Fruit fly (Drosophila melanogaster) whole organism, embryonic: Measurements from ENCODE around the gene Kaz-m1.

Experiments
- Abd-B ChIP-seq: fragments of 200-800 bp; sonication (Bioruptor generic); optimal IDR thresholded peaks from 2 replicates; lab custom pipeline; 2018; ENCODE audit warnings: missing biosample characterization, mild to moderate bottlenecking, missing genetic modification characterization, moderate library complexity
- CG10209 ChIP-seq: fragments of 200-800 bp; sonication (Bioruptor generic); optimal IDR thresholded peaks from 3 replicates; lab custom pipeline; 2017; ENCODE audit warnings: missing biosample characterization, mild to moderate bottlenecking, missing genetic modification characterization, missing genetic modification reagents
- CG10565 ChIP-seq: fragments of 200-800 bp; sonication (Bioruptor generic); optimal IDR thresholded peaks from 3 replicates; lab custom pipeline; 2016; ENCODE audit warnings: missing biosample characterization, mild to moderate bottlenecking, missing genetic modification characterization
- CG11093 ChIP-seq: fragments of 200-800 bp; sonication (Bioruptor generic); IDR thresholded peaks from 3 replicates; pipeline ENCODE4 v1.3.6; 2022; ENCODE audit warnings: missing biosample characterization, missing genetic modification characterization
- CG11398 ChIP-seq: fragments of 200-800 bp; sonication (Bioruptor generic); optimal IDR thresholded peaks from 2 replicates; lab custom pipeline; 2016; ENCODE audit warnings: missing biosample characterization, missing genetic modification characterization
- CG12104 ChIP-seq: fragments of 200-800 bp; sonication (Bioruptor generic); optimal IDR thresholded peaks from 3 replicates; lab custom pipeline; 2016; ENCODE audit warnings: missing biosample characterization, missing genetic modification characterization
- CG12659 ChIP-seq: fragments of 200-800 bp; sonication (Bioruptor generic); optimal IDR thresholded peaks from 3 replicates; lab custom pipeline; 2017; ENCODE audit warnings: mild to moderate bottlenecking, missing biosample characterization, missing genetic modification reagents, missing genetic modification characterization
- CG13123 ChIP-seq: fragments of 200-800 bp; sonication (Bioruptor generic); optimal IDR thresholded peaks from 2 replicates; lab custom pipeline; 2016; ENCODE audit warnings: missing biosample characterization, missing genetic modification characterization
- CG14667 ChIP-seq: fragments of 200-800 bp; sonication (Bioruptor generic); IDR thresholded peaks from 2 replicates; pipeline ENCODE4 v1.3.6; 2022; ENCODE audit warnings: missing biosample characterization, missing genetic modification characterization
- CG1603 ChIP-seq: fragments of 200-800 bp; sonication (Bioruptor generic); optimal IDR thresholded peaks from 2 replicates; lab custom pipeline; 2019; ENCODE audit warnings: missing biosample characterization, mild to moderate bottlenecking, missing genetic modification characterization, moderate library complexity
- CG16813 ChIP-seq: fragments of 200-800 bp; sonication (Bioruptor generic); IDR thresholded peaks from 3 replicates; pipeline ENCODE4 v1.3.6; 2022; ENCODE audit warnings: missing biosample characterization, missing genetic modification characterization; ENCODE audit not compliant: partially characterized antibody
- CG16863 ChIP-seq: fragments of 200-800 bp; sonication (Bioruptor generic); optimal IDR thresholded peaks from 3 replicates; lab custom pipeline; 2016; ENCODE audit warnings: missing biosample characterization, missing genetic modification characterization
- CG17328 ChIP-seq: fragments of 200-800 bp; sonication (Bioruptor generic); IDR thresholded peaks from 2 replicates; pipeline ENCODE4 v1.3.6; 2022; ENCODE audit warnings: missing biosample characterization, missing genetic modification characterization
- CG17361 ChIP-seq: fragments of 200-800 bp; sonication (Bioruptor generic); IDR thresholded peaks from 3 replicates; pipeline ENCODE4 v1.3.6; 2022; ENCODE audit warnings: missing biosample characterization, missing genetic modification characterization
- CG2875 ChIP-seq: fragments of 200-800 bp; sonication (Bioruptor generic); optimal IDR thresholded peaks from 2 replicates; lab custom pipeline; 2017; ENCODE audit warnings: missing biosample characterization, mild to moderate bottlenecking, missing genetic modification characterization, missing genetic modification reagents
- CG3847 ChIP-seq: fragments of 200-800 bp; sonication (Bioruptor generic); IDR thresholded peaks from 2 replicates; pipeline ENCODE4 v1.3.6; 2022; ENCODE audit warnings: missing biosample characterization, missing genetic modification characterization
- CG7745 ChIP-seq: fragments of 200-800 bp; sonication (Bioruptor generic); optimal IDR thresholded peaks from 2 replicates; lab custom pipeline; 2018; ENCODE audit warnings: missing biosample characterization, mild to moderate bottlenecking, missing genetic modification characterization, moderate library complexity
- CG8765 ChIP-seq: fragments of 200-800 bp; sonication (Bioruptor generic); IDR thresholded peaks from 2 replicates; pipeline ENCODE4 v1.3.6; 2022; ENCODE audit warnings: missing biosample characterization, missing genetic modification characterization
- CTCF ChIP-seq: fragments of 200-800 bp; sonication (Bioruptor generic); optimal IDR thresholded peaks from 2 replicates; lab custom pipeline; 2017; ENCODE audit warnings: missing biosample characterization, mild to moderate bottlenecking, missing genetic modification characterization, moderate library complexity
- Camta ChIP-seq: fragments of 200-800 bp; sonication (Bioruptor generic); optimal IDR thresholded peaks from 2 replicates; lab custom pipeline; 2016; ENCODE audit warnings: missing biosample characterization, missing genetic modification characterization
- Deaf1 ChIP-seq: fragments of 200-800 bp; optimal IDR thresholded peaks from 3 replicates; lab custom pipeline; 2019; ENCODE audit warnings: missing biosample characterization, mild to moderate bottlenecking, missing genetic modification characterization, moderate library complexity
- Dfd ChIP-seq, 2 experiments: fragments of >200 bp; optimal IDR thresholded peaks; 2 replicates each; lab custom pipeline; 2017; ENCODE audit warnings: missing biosample characterization in 2 of 2, missing genetic modification characterization in 2 of 2
- Dref ChIP-seq: fragments of 200-800 bp; sonication (Bioruptor generic); IDR thresholded peaks from 2 replicates; pipeline ENCODE4 v1.3.6; 2022; ENCODE audit warnings: missing biosample characterization, missing genetic modification characterization
- Gsc ChIP-seq: fragments of 200-800 bp; sonication (Bioruptor generic); IDR thresholded peaks from 2 replicates; pipeline ENCODE4 v1.3.6; 2022; ENCODE audit warnings: missing biosample characterization, missing genetic modification characterization
- HLH3B ChIP-seq: fragments of 200-800 bp; sonication (Bioruptor generic); IDR thresholded peaks from 2 replicates; pipeline ENCODE4 v1.3.6; 2022; ENCODE audit warnings: missing biosample characterization, missing genetic modification characterization
- HmgD ChIP-seq: fragments of 200-800 bp; sonication (Bioruptor generic); optimal IDR thresholded peaks from 3 replicates; lab custom pipeline; 2016; ENCODE audit warnings: missing biosample characterization, missing genetic modification characterization
- Med ChIP-seq: fragments of 200-800 bp; sonication (Bioruptor generic); peaks from one replicate; lab custom pipeline; 2016; ENCODE audit warnings: missing biosample characterization, missing genetic modification characterization, mild to moderate bottlenecking, inconsistent platforms, moderate library complexity
- Mrtf ChIP-seq: fragments of 200-800 bp; sonication (Bioruptor generic); IDR thresholded peaks from 3 replicates; pipeline ENCODE4 v1.3.6; 2022; ENCODE audit warnings: missing biosample characterization, missing genetic modification characterization
- Ravus ChIP-seq: fragments of 200-800 bp; sonication (Bioruptor generic); IDR thresholded peaks from 2 replicates; pipeline ENCODE4 v1.3.6; 2022; ENCODE audit warnings: missing biosample characterization, missing genetic modification characterization
- Sry-β ChIP-seq: fragments of 200-800 bp; sonication (Bioruptor generic); optimal IDR thresholded peaks from 2 replicates; lab custom pipeline; 2018; ENCODE audit warnings: missing biosample characterization, mild to moderate bottlenecking, missing genetic modification characterization, moderate library complexity
- abd-A ChIP-seq: fragments of 200-800 bp; sonication (Bioruptor generic); optimal IDR thresholded peaks from 3 replicates; lab custom pipeline; 2019; ENCODE audit warnings: missing biosample characterization, mild to moderate bottlenecking, missing genetic modification characterization, moderate library complexity
- al ChIP-seq: fragments of 200-800 bp; sonication (Bioruptor generic); IDR thresholded peaks from 2 replicates; pipeline ENCODE4 v1.3.6; 2022; ENCODE audit warnings: missing biosample characterization, missing genetic modification characterization
- chm ChIP-seq: fragments of 200-800 bp; sonication (Bioruptor generic); IDR thresholded peaks from 2 replicates; pipeline ENCODE4 v1.3.6; 2022; ENCODE audit warnings: missing biosample characterization, missing genetic modification characterization
- crc ChIP-seq: fragments of 200-800 bp; sonication (Bioruptor generic); optimal IDR thresholded peaks from 2 replicates; lab custom pipeline; 2016; ENCODE audit warnings: missing biosample characterization, missing genetic modification characterization
- danr ChIP-seq: fragments of 200-800 bp; sonication (Bioruptor generic); IDR thresholded peaks from 2 replicates; pipeline ENCODE4 v1.3.6; 2022; ENCODE audit warnings: missing biosample characterization, missing genetic modification characterization
- fd64A ChIP-seq: fragments of 200-800 bp; sonication (Bioruptor generic); optimal IDR thresholded peaks from 3 replicates; lab custom pipeline; 2018; ENCODE audit warnings: missing biosample characterization, mild to moderate bottlenecking, missing genetic modification characterization
- gce ChIP-seq: fragments of 200-800 bp; sonication (Bioruptor generic); IDR thresholded peaks from 3 replicates; pipeline ENCODE4 v1.3.6; 2022; ENCODE audit warnings: missing biosample characterization, missing genetic modification characterization
- insv ChIP-seq, 2 experiments: fragments of 200-800 bp; sonication (Bioruptor generic); optimal IDR thresholded peaks; 3 replicates each; lab custom pipeline; 2016 to 2018; ENCODE audit warnings: missing biosample characterization in 2 of 2, missing genetic modification characterization in 2 of 2
- jigr1 ChIP-seq: fragments of 200-800 bp; sonication (Bioruptor generic); IDR thresholded peaks from 3 replicates; pipeline ENCODE4 v1.3.6; 2022; ENCODE audit warnings: missing biosample characterization, missing genetic modification characterization
- kay ChIP-seq: fragments of 200-800 bp; sonication (Bioruptor generic); optimal IDR thresholded peaks from 2 replicates; lab custom pipeline; 2016; ENCODE audit warnings: missing biosample characterization, missing genetic modification characterization
- mld ChIP-seq: fragments of 200-800 bp; sonication (Bioruptor generic); IDR thresholded peaks from 3 replicates; pipeline ENCODE4 v1.3.6; 2022; ENCODE audit warnings: missing biosample characterization, missing genetic modification characterization; ENCODE audit not compliant: partially characterized antibody
- run ChIP-seq: fragments of 200-800 bp; sonication (Bioruptor generic); optimal IDR thresholded peaks from 3 replicates; lab custom pipeline; 2018; ENCODE audit warnings: missing biosample characterization, mild to moderate bottlenecking, missing genetic modification characterization
- sc ChIP-seq, 3 experiments: fragments of >200 bp in 2 of 3; fragments of 200-800 bp in 1 of 3; sonication (Bioruptor generic) in 1 of 3; optimal IDR thresholded peaks; 2 replicates in 2 of 3; 3 replicates in 1 of 3; lab custom pipeline; 2017; ENCODE audit warnings: mild to moderate bottlenecking in 1 of 3, missing biosample characterization in 1 of 3, missing genetic modification characterization in 1 of 3, missing genetic modification reagents in 1 of 3
- sr ChIP-seq: fragments of 200-800 bp; sonication (Bioruptor generic); IDR thresholded peaks from 3 replicates; pipeline ENCODE4 v1.3.6; 2022; ENCODE audit warnings: missing biosample characterization, missing genetic modification characterization

The Kaz-m1 gene

DNA sequence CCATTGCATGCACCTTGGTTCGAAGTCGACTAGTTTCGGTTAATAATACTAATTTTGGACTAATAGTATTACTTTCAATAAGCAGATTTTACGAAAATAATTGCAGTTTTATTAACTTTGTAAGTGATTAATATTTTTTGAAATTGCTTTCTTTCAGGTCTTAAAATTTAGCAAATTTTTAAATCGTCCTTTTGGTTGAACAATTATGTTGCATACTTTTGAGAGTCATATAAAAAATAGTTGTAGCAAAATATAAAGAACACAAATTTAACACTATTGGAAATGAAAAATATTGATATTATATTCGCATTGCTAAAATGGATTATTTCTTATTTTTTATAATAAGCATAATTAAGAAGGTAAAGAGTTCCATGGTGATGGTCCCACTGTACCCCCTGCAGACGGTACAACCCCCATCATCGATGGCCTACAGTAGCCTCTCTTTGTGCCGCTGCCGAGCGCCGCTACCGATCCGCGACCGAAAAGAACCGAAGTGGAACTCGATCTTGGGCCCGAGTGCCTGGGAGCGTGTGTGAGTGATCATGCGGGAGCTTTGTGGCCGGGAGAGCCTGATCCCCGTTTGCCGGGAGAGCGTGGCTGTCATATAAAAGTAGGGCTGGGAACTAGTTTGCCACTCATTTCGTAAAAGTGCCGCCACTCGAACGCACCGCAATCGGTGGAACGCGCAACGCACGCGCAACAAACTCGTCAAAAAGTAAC lies 6.8 kb downstream of the Kaz-m1 start (continued):
- TF ChIP-seq CG7745 (no peak), CG2875 (peak; percentile 94), CG3847 (GFP tag; lab: Robert Waterston, UW) (peak; percentile 87), CG10565 (GFP tag; lab: Kevin White, UChicago) (peak; percentile 53), Camta (peak; percentile 94), sc (optimal IDR thresholded peaks at IDR 0.05; lab: Kevin White, UChicago) (no peak), sc (GFP tag; optimal IDR thresholded peaks at IDR 0.05; lab: Kevin White, UChicago) (peak; percentile 97), kay (GFP tag; lab: Kevin White, UChicago) (peak; percentile 71), al (GFP tag; lab: Robert Waterston, UW) (peak; percentile 82), sr (GFP tag; lab: Robert Waterston, UW) (no peak), gce (GFP tag; lab: Robert Waterston, UW) (no peak), CG1603 (tag; lab: Kevin White, UChicago) (peak; percentile 50), danr (GFP tag; lab: Robert Waterston, UW) (peak; percentile 83), Med (GFP tag; lab: Kevin White, UChicago) (peak; percentile 55), Dref (no peak), CG8765 (GFP tag; lab: Robert Waterston, UW) (no peak; the same call in none of the 2 replicates), CG17328 (GFP tag; lab: Robert Waterston, UW) (peak; percentile 71; the same call in 1 of the 2 replicates), HmgD (GFP tag; lab: Kevin White, UChicago) (no peak), abd-A (no peak), CG14667 (peak; percentile 81), CG10209 (peak; percentile 97), CG11093 (peak; percentile 90), Sry-β (GFP tag; lab: Kevin White, UChicago) (peak; percentile 58), crc (GFP tag; lab: Kevin White, UChicago) (peak; percentile 84), CTCF (GFP tag; lab: Kevin White, UChicago) (peak; percentile 49), Deaf1 (peak; percentile 98), CG16863 (GFP tag; lab: Kevin White, UChicago) (peak; percentile 91), CG13123 (GFP tag; lab: Kevin White, UChicago) (peak; percentile 82), Gsc (GFP tag; lab: Robert Waterston, UW) (peak; percentile 73), CG12104 (peak; percentile 97), Ravus (GFP tag; lab: Robert Waterston, UW) (peak; percentile 20), chm (GFP tag; lab: Robert Waterston, UW) (no peak), Dfd (GFP tag; optimal IDR thresholded peaks at IDR 0.05; lab: Kevin White, UChicago) (no peak), CG16813 (GFP tag; lab: Robert Waterston, UW) (no peak), jigr1 (GFP tag; lab: Robert Waterston, UW) (peak; percentile 61; the same call in 2 of the 3 replicates), run (tag; lab: Kevin White, UChicago) (peak; percentile 86), CG12659 (GFP tag; lab: Kevin White, UChicago) (peak; percentile 97), insv (GFP tag; optimal IDR thresholded peaks at IDR 0.05; lab: Kevin White, UChicago) (peak in 1 of 2 experiments; percentile 62), mld (GFP tag; lab: Robert Waterston, UW) (no peak), Abd-B (peak; percentile 93), CG17361 (peak; percentile 100), Mrtf (GFP tag; lab: Robert Waterston, UW) (0 out of 3 replicates have a peak, but pooled peaks have one; percentile 64), CG11398 (GFP tag; lab: Kevin White, UChicago) (peak; percentile 62), fd64A (GFP tag; lab: Kevin White, UChicago) (no peak), HLH3B (peak; percentile 76)
